Worm (Caenorhabditis elegans) whole organism, L2 larva: ENCODE results near the gene F39G3.4.

Experiments
- R02D3.7 ChIP-seq: fragments of 150-350 bp; optimal IDR thresholded peaks from 2 replicates; lab custom pipeline; 2014; ENCODE audit warnings: missing biosample characterization, missing genetic modification characterization
- crh-2 ChIP-seq: sonication (generic microtip); optimal IDR thresholded peaks from 2 replicates; lab custom pipeline; 2017; ENCODE audit warnings: missing biosample characterization, missing genetic modification characterization
- dmd-4 ChIP-seq: sonication (generic microtip); optimal IDR thresholded peaks from 2 replicates; lab custom pipeline; 2017; ENCODE audit warnings: missing biosample characterization, missing genetic modification characterization
- lin-39 ChIP-seq: fragments of 150-350 bp; optimal IDR thresholded peaks from 2 replicates; lab custom pipeline; 2014; ENCODE audit warnings: missing biosample characterization, missing genetic modification reagents, missing genetic modification characterization
- nhr-10 ChIP-seq: sonication (generic microtip); optimal IDR thresholded peaks from 2 replicates; lab custom pipeline; 2017; ENCODE audit warnings: missing biosample characterization, missing genetic modification characterization
- nhr-11 ChIP-seq: fragments of 150-350 bp; optimal IDR thresholded peaks from 2 replicates; lab custom pipeline; 2014; ENCODE audit warnings: missing biosample characterization, missing genetic modification characterization
- nhr-21 ChIP-seq: fragments of 150-350 bp; optimal IDR thresholded peaks from 2 replicates; lab custom pipeline; 2014; ENCODE audit warnings: missing biosample characterization, missing genetic modification characterization
- nhr-237 ChIP-seq: fragments of 150-350 bp; optimal IDR thresholded peaks from 2 replicates; lab custom pipeline; 2014; ENCODE audit warnings: missing biosample characterization, missing genetic modification characterization
- skn-1 ChIP-seq: sonication (generic microtip); optimal IDR thresholded peaks from 2 replicates; lab custom pipeline; 2017; ENCODE audit warnings: missing biosample characterization, missing genetic modification characterization
- unc-39 ChIP-seq: fragments of 150-350 bp; optimal IDR thresholded peaks from 2 replicates; lab custom pipeline; 2014; ENCODE audit warnings: missing biosample characterization, missing genetic modification characterization
- unc-55 ChIP-seq: fragments of 150-350 bp; sonication (generic microtip); optimal IDR thresholded peaks from 3 replicates; lab custom pipeline; 2014; ENCODE audit warnings: missing biosample characterization, missing genetic modification reagents, missing genetic modification characterization
- ztf-4 ChIP-seq: fragments of 150-350 bp; optimal IDR thresholded peaks from 2 replicates; lab custom pipeline; 2014; ENCODE audit warnings: missing biosample characterization, missing genetic modification characterization

DNA sequence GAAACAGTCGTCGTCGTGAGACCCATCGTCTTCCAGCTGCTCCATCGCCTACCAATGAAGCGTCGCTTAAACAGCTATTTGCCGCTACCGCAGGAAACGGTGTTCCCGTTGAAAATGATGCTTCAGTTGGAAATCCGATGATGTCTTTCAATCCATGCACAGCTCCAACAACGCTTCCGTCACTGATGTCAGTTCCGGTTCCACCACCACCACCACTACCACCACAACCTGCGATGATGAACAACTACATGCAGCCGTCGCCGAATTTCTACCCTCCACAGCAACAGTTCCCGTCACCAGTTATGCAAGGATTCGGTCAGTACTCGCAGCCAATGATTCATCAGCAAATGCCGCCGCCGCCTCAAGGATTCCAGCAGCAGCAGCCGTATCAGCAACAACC is 9.4 kb downstream of the F39G3.4 start:
- TF ChIP-seq lin-39 (tag; lab: Kevin White, UChicago) (no peak), R02D3.7 (tag; lab: Kevin White, UChicago) (no peak), nhr-21 (tag; lab: Kevin White, UChicago) (no peak), unc-39 (tag; lab: Kevin White, UChicago) (no peak), nhr-11 (tag; lab: Kevin White, UChicago) (no peak), crh-2 (tag; lab: Kevin White, UChicago) (no peak), unc-55 (no peak), skn-1 (no peak), ztf-4 (tag; lab: Kevin White, UChicago) (no peak), nhr-237 (tag; lab: Kevin White, UChicago) (no peak), dmd-4 (tag; lab: Kevin White, UChicago) (no peak), nhr-10 (tag; lab: Kevin White, UChicago) (no peak)
